Worm (Caenorhabditis elegans) whole organism, L4 larva: ENCODE data around the gene K01F9.2.

ENCODE experiments used
- lin-39 ChIP-seq: fragments of 150-350 bp; optimal IDR thresholded peaks from 2 replicates; lab custom pipeline; 2014; ENCODE audit warnings: missing biosample characterization, missing genetic modification reagents, missing genetic modification characterization
- nhr-28 ChIP-seq: fragments of 150-350 bp; optimal IDR thresholded peaks from 2 replicates; lab custom pipeline; 2014; ENCODE audit warnings: missing biosample characterization, missing genetic modification characterization
- unc-130 ChIP-seq: sonication (generic microtip); optimal IDR thresholded peaks from 2 replicates; lab custom pipeline; 2016; ENCODE audit warnings: missing genetic modification reagents, missing genetic modification characterization, missing compliant biosample characterization

DNA sequence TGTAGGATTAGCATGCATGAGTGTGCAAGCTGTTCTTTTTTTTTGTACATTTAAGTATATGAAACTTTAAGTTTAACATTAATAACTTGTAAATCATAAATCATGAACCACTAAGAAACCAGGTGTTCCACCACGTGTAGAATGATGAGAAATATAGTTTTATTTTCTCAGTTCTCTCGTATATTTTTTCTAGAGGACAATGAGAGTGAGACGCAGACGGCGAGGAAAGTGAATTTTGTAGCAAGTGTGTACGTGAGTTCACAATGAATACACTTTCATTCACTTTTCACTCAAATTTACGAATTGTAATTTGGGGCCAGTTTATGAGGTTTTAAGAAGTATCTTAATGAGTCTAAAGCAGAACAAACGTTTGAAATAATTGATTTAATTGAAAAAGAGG lies 49.6 kb upstream of the K01F9.2 start:
- peak; percentile 99 for TF ChIP-seq nhr-28 (tag; lab: Kevin White, UChicago)
- TF ChIP-seq lin-39 (tag; lab: Kevin White, UChicago), result no peak
- no peak for TF ChIP-seq unc-130 (GFP tag; lab: Kevin White, UChicago)
